Worm (Caenorhabditis elegans) whole organism, early embryonic: ENCODE results near the gene Y60A9.1.

ENCODE experiments used
- B0310.2 ChIP-seq: sonication (generic microtip); optimal IDR thresholded peaks from 2 replicates; lab custom pipeline; 2016; ENCODE audit warnings: mild to moderate bottlenecking, missing genetic modification characterization, missing compliant biosample characterization
- F13C5.2 ChIP-seq: sonication (generic microtip); optimal IDR thresholded peaks from 2 replicates; lab custom pipeline; 2017; ENCODE audit warnings: mild to moderate bottlenecking, missing genetic modification characterization, inconsistent platforms, missing compliant biosample characterization
- aly-1 ChIP-seq: sonication (generic microtip); optimal IDR thresholded peaks from 2 replicates; lab custom pipeline; 2016; ENCODE audit warnings: missing genetic modification characterization, missing compliant biosample characterization
- ama-1 ChIP-seq: fragments of 150-350 bp; optimal IDR thresholded peaks from 2 replicates; lab custom pipeline; 2014
- ceh-13 ChIP-seq: fragments of 200-800 bp; sonication (Bioruptor generic); optimal IDR thresholded peaks from 2 replicates; lab custom pipeline; 2018; ENCODE audit warnings: mild to moderate bottlenecking, missing genetic modification characterization, missing compliant biosample characterization
- ceh-36 ChIP-seq: sonication (generic microtip); optimal IDR thresholded peaks from 2 replicates; lab custom pipeline; 2016; ENCODE audit warnings: missing genetic modification characterization, inconsistent platforms, missing compliant biosample characterization
- ets-7 ChIP-seq: sonication (generic microtip); optimal IDR thresholded peaks from 2 replicates; lab custom pipeline; 2016; ENCODE audit warnings: missing genotype, missing genetic modification characterization, missing compliant biosample characterization
- flt-1 ChIP-seq: fragments of 200-800 bp; sonication (Bioruptor generic); IDR thresholded peaks from 2 replicates; pipeline ENCODE4 v1.3.6; 2022; ENCODE audit warnings: missing genetic modification characterization, missing compliant biosample characterization
- hmbx-1 ChIP-seq: sonication (generic microtip); optimal IDR thresholded peaks from 2 replicates; lab custom pipeline; 2016; ENCODE audit warnings: mild to moderate bottlenecking, missing genetic modification characterization, missing compliant biosample characterization
- hmg-4 ChIP-seq: fragments of 200-800 bp; sonication (Bioruptor generic); optimal IDR thresholded peaks from 2 replicates; lab custom pipeline; 2018; ENCODE audit warnings: mild to moderate bottlenecking, missing genetic modification characterization, missing compliant biosample characterization
- hnd-1 ChIP-seq: sonication (generic microtip); optimal IDR thresholded peaks from 2 replicates; lab custom pipeline; 2016; ENCODE audit warnings: missing genetic modification characterization, missing compliant biosample characterization
- pes-1 ChIP-seq: fragments of 200-800 bp; sonication (Bioruptor generic); IDR thresholded peaks from 2 replicates; pipeline ENCODE4 v1.3.6; 2022; ENCODE audit warnings: missing genetic modification reagents, missing genetic modification characterization, missing compliant biosample characterization
- scrt-1 ChIP-seq: fragments of 200-800 bp; sonication (Bioruptor generic); IDR thresholded peaks from 2 replicates; pipeline ENCODE4 v1.3.6; 2022; ENCODE audit warnings: missing genetic modification characterization, missing compliant biosample characterization
- sea-1 ChIP-seq: fragments of 200-800 bp; sonication (Bioruptor generic); conservative IDR thresholded peaks from 2 replicates; pipeline ENCODE4 v1.3.6; 2022; ENCODE audit warnings: missing genetic modification characterization, missing compliant biosample characterization
- tbx-11 ChIP-seq: fragments of 200-800 bp; sonication (Bioruptor generic); IDR thresholded peaks from 2 replicates; pipeline ENCODE4 v1.3.6; 2022; ENCODE audit warnings: missing genetic modification characterization, missing compliant biosample characterization
- tbx-37 ChIP-seq: fragments of 200-800 bp; sonication (Bioruptor generic); conservative IDR thresholded peaks from 2 replicates; pipeline ENCODE4 v1.3.6; 2022; ENCODE audit warnings: missing genetic modification reagents, missing genetic modification characterization, missing compliant biosample characterization
- tra-4 ChIP-seq: sonication (generic microtip); optimal IDR thresholded peaks from 2 replicates; lab custom pipeline; 2017; ENCODE audit warnings: missing genetic modification characterization, missing compliant biosample characterization

Y60A9.1 gene

DNA sequence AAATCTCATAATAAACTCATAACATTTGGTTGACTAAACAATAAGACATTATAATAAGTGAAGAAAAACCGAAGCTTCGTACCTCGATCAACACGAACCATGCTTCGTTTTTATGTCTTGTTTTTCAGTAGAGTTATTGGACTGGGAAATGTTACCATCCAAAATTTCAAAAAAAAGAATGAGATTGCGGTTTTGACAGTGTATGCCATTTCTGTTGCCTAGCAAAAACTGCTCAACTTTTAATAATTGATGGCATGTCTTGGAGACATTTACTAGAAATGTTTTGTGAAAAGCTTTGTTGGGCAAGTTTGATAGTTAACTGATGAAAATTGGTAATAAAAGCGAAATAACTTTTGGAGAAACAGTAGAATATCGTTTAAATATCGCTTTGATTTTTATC is at the start of gene Y60A9.1:
TSS of gene Y60A9.1 (minus strand) at position 101 of the 400 bp plus-strand sequence.
- TF ChIP-seq tra-4: no peak
- no peak for TF ChIP-seq ceh-36 (tag; lab: Kevin White, UChicago)
- no peak for TF ChIP-seq hmg-4 (GFP tag; lab: Kevin White, UChicago)
- TF ChIP-seq aly-1 (tag; lab: Kevin White, UChicago): no peak
- no peak for TF ChIP-seq hmbx-1 (tag; lab: Kevin White, UChicago)
- TF ChIP-seq sea-1 (GFP tag; lab: Robert Waterston, UW): no peak
- TF ChIP-seq F13C5.2: no peak
- no peak for TF ChIP-seq ceh-13 (GFP tag; lab: Kevin White, UChicago)
- TF ChIP-seq ama-1 (lab: Kevin White, UChicago): no peak
- no peak for TF ChIP-seq tbx-11 (GFP tag; lab: Robert Waterston, UW)
- no peak for TF ChIP-seq ets-7 (tag; lab: Kevin White, UChicago)
- no peak for TF ChIP-seq pes-1
- TF ChIP-seq B0310.2 (tag; lab: Kevin White, UChicago): no peak
- TF ChIP-seq scrt-1 (GFP tag; lab: Robert Waterston, UW): no peak
- TF ChIP-seq hnd-1 (tag; lab: Kevin White, UChicago): no peak
- no peak for TF ChIP-seq tbx-37 (GFP tag; lab: Robert Waterston, UW)

DNA sequence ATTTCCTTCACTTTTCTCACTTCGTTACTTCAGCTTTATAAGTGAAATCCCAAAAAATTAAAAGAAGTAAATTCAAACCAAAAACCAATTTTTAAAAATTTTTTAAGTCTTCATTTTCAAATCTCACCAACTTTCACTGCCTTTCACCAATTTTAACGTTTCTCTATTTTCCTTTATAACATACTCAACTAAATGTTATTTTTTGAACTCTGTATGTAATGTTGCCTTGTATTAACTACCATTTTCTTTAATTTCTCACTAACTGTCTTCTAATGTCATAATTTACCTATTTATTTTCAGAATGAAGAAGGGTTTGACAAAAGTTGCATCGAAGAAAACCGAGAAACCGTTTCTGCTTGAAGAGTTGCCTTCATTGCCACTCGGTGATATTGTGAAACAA is 49.5 kb upstream of the Y60A9.1 start, which contains the start of gene F23D12.4:
TSS of gene F23D12.4 (plus strand) at position 301 of the 400 bp plus-strand sequence.
- TF ChIP-seq scrt-1 (GFP tag; lab: Robert Waterston, UW) (no peak), tbx-37 (GFP tag; lab: Robert Waterston, UW) (no peak), ceh-36 (tag; lab: Kevin White, UChicago) (no peak), ets-7 (tag; lab: Kevin White, UChicago) (no peak), ama-1 (lab: Kevin White, UChicago) (no peak), sea-1 (GFP tag; lab: Robert Waterston, UW) (no peak), F13C5.2 (no peak), hmg-4 (GFP tag; lab: Kevin White, UChicago) (no peak), hnd-1 (tag; lab: Kevin White, UChicago) (no peak), hmbx-1 (tag; lab: Kevin White, UChicago) (no peak), B0310.2 (tag; lab: Kevin White, UChicago) (no peak), ceh-13 (GFP tag; lab: Kevin White, UChicago) (no peak), tra-4 (no peak), tbx-11 (GFP tag; lab: Robert Waterston, UW) (no peak), flt-1 (GFP tag; lab: Robert Waterston, UW) (no peak), pes-1 (no peak), aly-1 (tag; lab: Kevin White, UChicago) (no peak)

DNA sequence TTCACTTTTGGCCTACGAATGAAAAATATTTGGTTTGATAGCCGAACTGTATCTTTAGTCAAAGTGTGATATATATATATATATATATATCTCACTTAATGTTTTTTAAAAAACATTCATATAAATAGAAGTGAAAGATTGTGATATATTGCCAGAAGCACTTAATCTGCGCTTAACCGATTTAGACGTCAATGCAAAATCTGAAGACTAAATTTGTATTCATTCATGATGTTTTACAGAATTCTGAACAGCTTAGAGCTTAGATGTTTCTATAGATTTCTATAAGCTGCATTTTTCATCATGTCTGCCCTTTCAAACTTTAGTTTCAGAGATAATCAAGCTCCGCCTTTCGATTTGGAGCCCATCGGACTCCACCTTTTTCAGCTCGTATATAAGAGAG is 47.2 kb upstream of the Y60A9.1 start, which contains the start of gene F23D12.3:
TSS of gene F23D12.3 (plus strand) at position 301 of the 400 bp plus-strand sequence.
- TF ChIP-seq ceh-36 (tag; lab: Kevin White, UChicago): no peak
- no peak for TF ChIP-seq ceh-13 (GFP tag; lab: Kevin White, UChicago)
- no peak for TF ChIP-seq tbx-11 (GFP tag; lab: Robert Waterston, UW)
- TF ChIP-seq tbx-37 (GFP tag; lab: Robert Waterston, UW): no peak
- TF ChIP-seq aly-1 (tag; lab: Kevin White, UChicago): no peak
- no peak for TF ChIP-seq hnd-1 (tag; lab: Kevin White, UChicago)
- no peak for TF ChIP-seq F13C5.2
- no peak for TF ChIP-seq tra-4
- TF ChIP-seq ama-1 (lab: Kevin White, UChicago): no peak
- TF ChIP-seq ets-7 (tag; lab: Kevin White, UChicago): no peak
- TF ChIP-seq flt-1 (GFP tag; lab: Robert Waterston, UW): no peak
- TF ChIP-seq pes-1: no peak
- no peak for TF ChIP-seq scrt-1 (GFP tag; lab: Robert Waterston, UW)
- no peak for TF ChIP-seq sea-1 (GFP tag; lab: Robert Waterston, UW)

DNA sequence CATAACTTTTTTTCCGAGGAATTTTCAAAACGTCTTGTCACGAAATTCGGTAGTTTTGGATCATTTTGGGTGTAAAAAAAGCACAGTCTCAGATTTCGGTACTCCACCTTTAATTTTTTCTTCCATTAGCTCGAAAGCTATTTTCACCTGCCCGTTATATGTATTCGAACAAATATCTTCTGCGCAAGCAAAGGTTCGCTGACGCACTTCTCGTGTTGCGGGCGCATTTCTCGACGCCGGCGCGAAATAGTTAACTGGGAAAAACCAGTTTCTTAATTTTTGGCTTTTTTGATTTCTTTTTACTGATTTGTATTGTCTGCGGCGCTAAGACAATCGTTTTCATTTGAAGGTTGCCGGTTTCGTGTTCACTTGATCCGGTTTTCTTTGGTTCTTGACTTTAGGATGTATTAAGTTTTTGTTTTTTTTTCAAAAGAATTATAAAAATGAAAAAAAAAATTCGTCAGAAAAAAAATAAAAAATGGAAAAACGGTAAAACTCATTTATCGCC is 40.5 kb upstream of the Y60A9.1 start:
- TF ChIP-seq ama-1 (lab: Kevin White, UChicago): no peak
- TF ChIP-seq aly-1 (tag; lab: Kevin White, UChicago): no peak
- no peak for TF ChIP-seq F13C5.2
- no peak for TF ChIP-seq flt-1 (GFP tag; lab: Robert Waterston, UW)
- no peak for TF ChIP-seq scrt-1 (GFP tag; lab: Robert Waterston, UW)
- TF ChIP-seq B0310.2 (tag; lab: Kevin White, UChicago): no peak
- no peak for TF ChIP-seq ceh-36 (tag; lab: Kevin White, UChicago)
- no peak for TF ChIP-seq hmbx-1 (tag; lab: Kevin White, UChicago)
- TF ChIP-seq ets-7 (tag; lab: Kevin White, UChicago): no peak
- TF ChIP-seq pes-1: no peak
- TF ChIP-seq hmg-4 (GFP tag; lab: Kevin White, UChicago): no peak
- TF ChIP-seq hnd-1 (tag; lab: Kevin White, UChicago): no peak

DNA sequence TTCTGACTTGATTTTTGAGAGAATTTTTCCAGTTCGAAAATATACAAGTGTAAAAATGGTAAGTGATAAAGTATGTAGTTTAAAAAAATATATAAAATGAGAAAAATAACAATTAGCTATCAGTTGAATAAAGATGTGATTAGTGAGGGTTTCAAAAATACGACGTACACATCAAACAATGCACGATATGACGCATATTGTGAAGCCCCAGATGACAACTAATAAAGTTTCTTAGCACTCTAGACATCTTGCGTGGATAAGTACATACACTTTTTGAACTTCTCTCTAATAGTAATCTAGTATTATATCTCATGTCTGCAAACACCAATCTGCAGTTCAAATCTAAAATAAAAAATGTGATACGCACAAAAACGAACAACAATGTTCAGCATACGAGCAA is 35.3 kb upstream of the Y60A9.1 start:
- no peak for TF ChIP-seq B0310.2 (tag; lab: Kevin White, UChicago)
- no peak for TF ChIP-seq pes-1
- TF ChIP-seq ceh-13 (GFP tag; lab: Kevin White, UChicago): no peak
- no peak for TF ChIP-seq scrt-1 (GFP tag; lab: Robert Waterston, UW)
- TF ChIP-seq hmbx-1 (tag; lab: Kevin White, UChicago): no peak
- TF ChIP-seq sea-1 (GFP tag; lab: Robert Waterston, UW): no peak
- TF ChIP-seq tra-4: no peak
- TF ChIP-seq hnd-1 (tag; lab: Kevin White, UChicago): no peak
- no peak for TF ChIP-seq F13C5.2
- TF ChIP-seq ama-1 (lab: Kevin White, UChicago): no peak
- TF ChIP-seq tbx-11 (GFP tag; lab: Robert Waterston, UW): no peak
- TF ChIP-seq ets-7 (tag; lab: Kevin White, UChicago): no peak

DNA sequence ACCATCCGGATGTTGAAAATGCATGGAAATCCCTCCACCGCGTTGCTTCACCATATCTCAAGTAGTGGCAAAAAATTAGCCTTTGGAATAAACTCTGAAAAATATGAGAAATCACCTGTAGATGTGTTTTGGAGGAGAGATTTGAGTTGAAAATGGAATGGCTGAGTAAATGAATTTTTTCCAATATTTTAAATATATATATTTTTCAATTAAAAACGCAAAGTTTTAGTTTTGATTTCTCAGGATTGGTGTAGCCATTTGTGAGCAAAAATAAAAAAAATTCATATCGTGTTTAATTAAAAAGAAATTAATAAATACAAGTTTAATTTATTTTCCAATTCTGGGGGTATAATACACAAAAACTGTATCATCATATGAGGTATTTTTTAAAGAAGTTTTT is 32.9 kb upstream of the Y60A9.1 start, which contains the start of gene F23D12.1:
TSS of gene F23D12.1 (minus strand) at position 101 of the 400 bp plus-strand sequence.
- TF ChIP-seq pes-1 (no peak), hmg-4 (GFP tag; lab: Kevin White, UChicago) (no peak), aly-1 (tag; lab: Kevin White, UChicago) (no peak), scrt-1 (GFP tag; lab: Robert Waterston, UW) (no peak), hnd-1 (tag; lab: Kevin White, UChicago) (no peak), F13C5.2 (no peak), tbx-37 (GFP tag; lab: Robert Waterston, UW) (no peak), ets-7 (tag; lab: Kevin White, UChicago) (no peak), ceh-36 (tag; lab: Kevin White, UChicago) (no peak), flt-1 (GFP tag; lab: Robert Waterston, UW) (no peak), hmbx-1 (tag; lab: Kevin White, UChicago) (no peak), ceh-13 (GFP tag; lab: Kevin White, UChicago) (no peak), B0310.2 (tag; lab: Kevin White, UChicago) (no peak), sea-1 (GFP tag; lab: Robert Waterston, UW) (no peak), tra-4 (no peak), ama-1 (lab: Kevin White, UChicago) (no peak), tbx-11 (GFP tag; lab: Robert Waterston, UW) (no peak)
